Worm (Caenorhabditis elegans) whole organism, L2 larva: ENCODE results near the gene Y40H7A.11.

Source experiments
- C34F6.9 ChIP-seq: fragments of 150-350 bp; optimal IDR thresholded peaks from 2 replicates; lab custom pipeline; 2014; ENCODE audit warnings: missing biosample characterization, missing genetic modification characterization
- F13H6.1 ChIP-seq: sonication (generic microtip); optimal IDR thresholded peaks from 2 replicates; lab custom pipeline; 2016; ENCODE audit warnings: missing genetic modification characterization, missing compliant biosample characterization
- R02D3.7 ChIP-seq: fragments of 150-350 bp; optimal IDR thresholded peaks from 2 replicates; lab custom pipeline; 2014; ENCODE audit warnings: missing biosample characterization, missing genetic modification characterization
- ZK546.5 ChIP-seq: sonication (generic microtip); optimal IDR thresholded peaks from 2 replicates; lab custom pipeline; 2017; ENCODE audit warnings: missing biosample characterization, missing genetic modification characterization
- alr-1 ChIP-seq: fragments of 150-350 bp; optimal IDR thresholded peaks from 2 replicates; lab custom pipeline; 2014; ENCODE audit warnings: missing biosample characterization, missing genetic modification characterization
- aly-2 ChIP-seq: fragments of 150-350 bp; optimal IDR thresholded peaks from 2 replicates; lab custom pipeline; 2014; ENCODE audit warnings: missing biosample characterization, missing genetic modification characterization
- ama-1 ChIP-seq: fragments of 150-350 bp; optimal IDR thresholded peaks from 2 replicates; lab custom pipeline; 2018; ENCODE audit warnings: inconsistent platforms
- ceh-16 ChIP-seq: fragments of 150-350 bp; optimal IDR thresholded peaks from 2 replicates; lab custom pipeline; 2014; ENCODE audit warnings: missing biosample characterization, missing genetic modification characterization
- ceh-82 ChIP-seq: fragments of 150-350 bp; optimal IDR thresholded peaks from 2 replicates; lab custom pipeline; 2014; ENCODE audit warnings: missing biosample characterization, missing genetic modification characterization
- crh-2 ChIP-seq: sonication (generic microtip); optimal IDR thresholded peaks from 2 replicates; lab custom pipeline; 2017; ENCODE audit warnings: missing biosample characterization, missing genetic modification characterization
- elt-1 ChIP-seq: fragments of 150-350 bp; optimal IDR thresholded peaks from 2 replicates; lab custom pipeline; 2014; ENCODE audit warnings: missing biosample characterization, missing genetic modification characterization
- elt-3 ChIP-seq: sonication (generic microtip); optimal IDR thresholded peaks from 2 replicates; lab custom pipeline; 2017; ENCODE audit warnings: missing biosample characterization, missing genetic modification characterization
- fos-1 ChIP-seq: fragments of 150-350 bp; optimal IDR thresholded peaks from 2 replicates; lab custom pipeline; 2014; ENCODE audit warnings: missing biosample characterization, missing genetic modification characterization
- gmeb-1 ChIP-seq: fragments of 150-350 bp; optimal IDR thresholded peaks from 2 replicates; lab custom pipeline; 2014; ENCODE audit warnings: missing biosample characterization, missing genetic modification characterization
- lin-11 ChIP-seq: fragments of 150-350 bp; sonication (generic microtip); optimal IDR thresholded peaks from 2 replicates; lab custom pipeline; 2014; ENCODE audit warnings: missing biosample characterization, missing genetic modification characterization, inconsistent platforms, mixed read lengths
- lin-13 ChIP-seq: fragments of 150-350 bp; optimal IDR thresholded peaks from 2 replicates; lab custom pipeline; 2014; ENCODE audit warnings: missing biosample characterization, missing genetic modification reagents, missing genetic modification characterization
- lin-39 ChIP-seq: fragments of 150-350 bp; optimal IDR thresholded peaks from 2 replicates; lab custom pipeline; 2014; ENCODE audit warnings: missing biosample characterization, missing genetic modification reagents, missing genetic modification characterization
- mab-5 ChIP-seq: fragments of 150-350 bp; optimal IDR thresholded peaks from 2 replicates; lab custom pipeline; 2014; ENCODE audit warnings: missing biosample characterization, missing genetic modification characterization
- mdl-1 ChIP-seq, 2 experiments: fragments of 150-350 bp in 1 of 2; sonication (generic microtip) in 1 of 2; optimal IDR thresholded peaks; 2 replicates each; lab custom pipeline; 2017; ENCODE audit warnings: missing biosample characterization in 2 of 2, missing genetic modification characterization in 2 of 2
- nhr-11 ChIP-seq: fragments of 150-350 bp; optimal IDR thresholded peaks from 2 replicates; lab custom pipeline; 2014; ENCODE audit warnings: missing biosample characterization, missing genetic modification characterization
- nhr-12 ChIP-seq: fragments of 150-350 bp; optimal IDR thresholded peaks from 2 replicates; lab custom pipeline; 2014; ENCODE audit warnings: missing biosample characterization, missing genetic modification characterization
- nhr-129 ChIP-seq: fragments of 150-350 bp; optimal IDR thresholded peaks from 2 replicates; lab custom pipeline; 2014; ENCODE audit warnings: missing biosample characterization, missing genetic modification characterization
- nhr-21 ChIP-seq: fragments of 150-350 bp; optimal IDR thresholded peaks from 2 replicates; lab custom pipeline; 2014; ENCODE audit warnings: missing biosample characterization, missing genetic modification characterization
- nhr-23 ChIP-seq: fragments of 150-350 bp; optimal IDR thresholded peaks from 2 replicates; lab custom pipeline; 2014; ENCODE audit warnings: missing biosample characterization, missing genetic modification reagents, missing genetic modification characterization
- nhr-237 ChIP-seq: fragments of 150-350 bp; optimal IDR thresholded peaks from 2 replicates; lab custom pipeline; 2014; ENCODE audit warnings: missing biosample characterization, missing genetic modification characterization
- nhr-25 ChIP-seq: fragments of 150-350 bp; sonication (generic microtip); optimal IDR thresholded peaks from 3 replicates; lab custom pipeline; 2014; ENCODE audit warnings: missing biosample characterization, missing genetic modification characterization
- nhr-77 ChIP-seq: fragments of 150-350 bp; optimal IDR thresholded peaks from 2 replicates; lab custom pipeline; 2014; ENCODE audit warnings: missing biosample characterization, missing genetic modification characterization
- sem-4 ChIP-seq: fragments of 150-350 bp; optimal IDR thresholded peaks from 2 replicates; lab custom pipeline; 2014; ENCODE audit warnings: missing biosample characterization, missing genetic modification reagents, missing genetic modification characterization
- sma-3 ChIP-seq: sonication (generic microtip); optimal IDR thresholded peaks from 2 replicates; lab custom pipeline; 2016; ENCODE audit warnings: missing genetic modification reagents, missing genetic modification characterization, missing compliant biosample characterization
- sma-9 ChIP-seq, 2 experiments: fragments of 150-350 bp in 1 of 2; sonication (generic microtip) in 1 of 2; optimal IDR thresholded peaks; 2 replicates each; lab custom pipeline; 2014 to 2016; ENCODE audit warnings: missing genetic modification characterization in 2 of 2, mild to moderate bottlenecking in 1 of 2, missing biosample characterization in 1 of 2, missing compliant biosample characterization in 1 of 2, missing genetic modification reagents in 1 of 2, moderate library complexity in 1 of 2
- snpc-4 ChIP-seq: fragments of 150-350 bp; optimal IDR thresholded peaks from 2 replicates; lab custom pipeline; 2014; ENCODE audit warnings: missing biosample characterization, missing genetic modification characterization
- unc-39 ChIP-seq: fragments of 150-350 bp; optimal IDR thresholded peaks from 2 replicates; lab custom pipeline; 2014; ENCODE audit warnings: missing biosample characterization, missing genetic modification characterization
- unc-55 ChIP-seq: fragments of 150-350 bp; sonication (generic microtip); optimal IDR thresholded peaks from 3 replicates; lab custom pipeline; 2014; ENCODE audit warnings: missing biosample characterization, missing genetic modification reagents, missing genetic modification characterization
- zag-1 ChIP-seq: fragments of 150-350 bp; optimal IDR thresholded peaks from 2 replicates; lab custom pipeline; 2014; ENCODE audit warnings: missing biosample characterization, missing genetic modification characterization
- ztf-11 ChIP-seq: sonication (generic microtip); optimal IDR thresholded peaks from 2 replicates; lab custom pipeline; 2017; ENCODE audit warnings: missing biosample characterization, missing genetic modification characterization

Gene Y40H7A.11

DNA sequence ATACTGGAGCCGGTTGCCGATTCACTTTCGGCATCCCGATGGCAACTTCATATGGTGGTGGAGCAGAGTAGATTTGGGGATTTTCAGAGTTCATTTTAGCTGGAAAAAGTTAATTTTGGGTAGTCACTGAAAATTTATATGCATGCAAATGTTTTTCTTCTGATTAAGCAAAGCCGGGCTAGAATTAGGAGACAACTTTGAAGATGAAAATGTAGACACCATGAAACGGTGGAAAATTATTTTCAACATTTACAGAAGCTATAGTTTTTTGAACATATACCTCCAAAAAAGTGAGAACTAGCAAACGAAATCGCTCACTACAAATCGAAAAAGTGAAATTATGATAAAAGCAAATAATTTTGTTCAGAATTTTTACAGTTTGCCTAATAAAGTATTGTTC lies at the start of gene Y40H7A.11:
Y40H7A.11 (minus strand) TSS at position 101 of the 400 bp plus-strand sequence.
- TF ChIP-seq aly-2 = no peak
- no peak for TF ChIP-seq mab-5 (tag; lab: Kevin White, UChicago)
- TF ChIP-seq nhr-12 (tag; lab: Kevin White, UChicago) = no peak
- TF ChIP-seq nhr-77 (tag; lab: Kevin White, UChicago) = no peak
- TF ChIP-seq sem-4 (tag; lab: Kevin White, UChicago) = no peak

DNA sequence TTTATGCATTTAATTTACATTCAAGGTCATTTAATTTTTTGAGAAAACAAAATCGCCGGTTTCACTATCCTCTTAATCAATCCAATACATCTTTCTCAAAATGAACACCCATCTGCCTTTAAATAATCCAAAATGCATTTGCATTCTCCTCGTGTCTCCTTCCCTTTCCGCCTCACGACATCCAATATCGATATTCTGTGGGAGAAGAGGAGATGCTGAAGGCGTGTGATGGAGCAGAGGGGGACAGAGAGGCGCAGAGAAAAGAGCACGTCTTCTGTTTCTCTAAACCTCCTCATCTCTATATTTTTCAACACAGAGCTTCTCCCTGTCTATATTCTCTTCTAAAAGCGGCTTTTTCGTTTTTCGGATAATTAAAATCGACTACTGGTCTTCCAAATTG lies 39.4 kb upstream of the Y40H7A.11 start, which contains the start of gene Y73F8A.5:
Y73F8A.5 (plus strand) TSS at position 321 of the 400 bp plus-strand sequence.
- peak in 1 of 2 experiments; percentile 10 for TF ChIP-seq mdl-1 (tag; optimal IDR thresholded peaks at IDR 0.05; lab: Kevin White, UChicago)
- TF ChIP-seq elt-1 (tag; lab: Kevin White, UChicago) = no peak
- TF ChIP-seq F13H6.1 (tag; lab: Kevin White, UChicago) = peak; percentile 35
- TF ChIP-seq aly-2 = no peak
- peak; percentile 78 for TF ChIP-seq C34F6.9
- TF ChIP-seq unc-55 = peak; percentile 83

ce11 chrIV:15252157-15252556 lies 32.0 kb upstream of the Y40H7A.11 start, which contains the start of gene srj-42:
Gene srj-42 (minus strand): TSS chrIV:15252257.
- no peak for TF ChIP-seq crh-2 (tag; lab: Kevin White, UChicago)
- no peak for TF ChIP-seq lin-39 (tag; lab: Kevin White, UChicago)
- no peak for TF ChIP-seq elt-3 (tag; lab: Kevin White, UChicago)
- TF ChIP-seq nhr-23 (tag; lab: Kevin White, UChicago) = no peak
- no peak for TF ChIP-seq R02D3.7 (tag; lab: Kevin White, UChicago)
- TF ChIP-seq nhr-77 (tag; lab: Kevin White, UChicago) = no peak
- TF ChIP-seq ama-1 (lab: Kevin White, UChicago) = no peak
- TF ChIP-seq ztf-11 (tag; lab: Kevin White, UChicago) = no peak
- TF ChIP-seq sma-9 (GFP tag; optimal IDR thresholded peaks at IDR 0.05; lab: Kevin White, UChicago) = no peak
- TF ChIP-seq sma-9 (tag; optimal IDR thresholded peaks at IDR 0.05; lab: Kevin White, UChicago) = no peak
- no peak for TF ChIP-seq nhr-11 (tag; lab: Kevin White, UChicago)
- TF ChIP-seq gmeb-1 (tag; lab: Kevin White, UChicago) = no peak
- TF ChIP-seq nhr-129 = no peak

DNA sequence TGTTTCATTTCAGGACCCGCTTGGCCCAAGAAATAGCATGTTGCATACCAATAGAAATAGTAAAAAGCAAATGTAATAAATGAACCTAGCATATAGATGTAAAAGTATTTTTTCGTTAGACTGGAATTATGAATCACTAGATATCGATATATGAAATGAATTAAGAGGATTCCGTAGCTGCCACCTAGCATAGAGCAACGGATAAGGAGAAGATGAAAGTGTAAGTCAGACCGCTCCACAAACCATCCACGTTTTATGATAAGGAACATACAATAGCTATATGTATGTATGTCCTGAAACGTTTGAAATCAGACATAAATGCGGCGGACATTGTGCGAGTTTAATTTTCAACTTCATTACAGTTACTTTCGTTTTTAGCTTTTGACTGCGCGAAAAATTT lies 30.9 kb upstream of the Y40H7A.11 start:
- TF ChIP-seq lin-13 (GFP tag; lab: Kevin White, UChicago) (no peak), ZK546.5 (tag; lab: Kevin White, UChicago) (no peak), nhr-25 (tag; lab: Kevin White, UChicago) (no peak), alr-1 (tag; lab: Kevin White, UChicago) (no peak), fos-1 (tag; lab: Kevin White, UChicago) (no peak), crh-2 (tag; lab: Kevin White, UChicago) (no peak), unc-39 (tag; lab: Kevin White, UChicago) (no peak), sma-3 (GFP tag; lab: Kevin White, UChicago) (no peak), mdl-1 (tag; optimal IDR thresholded peaks at IDR 0.05; lab: Kevin White, UChicago) (no peak), lin-11 (tag; lab: Kevin White, UChicago) (no peak)

DNA sequence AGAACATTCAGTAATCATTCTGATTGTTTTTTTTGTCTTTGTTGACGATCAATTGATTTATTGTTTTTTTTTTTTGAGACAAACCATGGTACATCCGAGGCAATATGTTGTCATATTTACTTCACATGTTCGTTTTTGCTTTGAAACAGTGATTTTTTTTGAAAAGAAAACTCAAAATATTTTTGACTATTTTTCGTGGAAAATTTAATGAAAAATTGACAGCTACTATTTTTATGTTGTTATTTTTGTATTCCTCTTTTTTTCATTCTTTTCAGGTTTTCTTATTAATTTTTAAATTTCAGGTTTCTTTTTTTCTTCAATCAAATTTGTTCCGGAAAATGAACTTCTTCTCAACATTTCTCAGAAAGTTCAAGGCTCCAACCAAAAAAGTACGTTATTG lies 25.5 kb upstream of the Y40H7A.11 start, which contains the start of gene Y73F8A.36:
Y73F8A.36 (plus strand) TSS at position 301 of the 400 bp plus-strand sequence.
- TF ChIP-seq ceh-82 (tag; lab: Kevin White, UChicago) = no peak
- TF ChIP-seq nhr-21 = no peak
- TF ChIP-seq nhr-237 (tag; lab: Kevin White, UChicago) = no peak
- TF ChIP-seq lin-39 (tag; lab: Kevin White, UChicago) = no peak
- TF ChIP-seq unc-39 (tag; lab: Kevin White, UChicago) = no peak
- TF ChIP-seq nhr-11 (tag; lab: Kevin White, UChicago) = no peak
- no peak for TF ChIP-seq nhr-12 (tag; lab: Kevin White, UChicago)
- no peak for TF ChIP-seq fos-1 (tag; lab: Kevin White, UChicago)
- no peak for TF ChIP-seq zag-1 (tag; lab: Kevin White, UChicago)
- no peak for TF ChIP-seq aly-2
- no peak for TF ChIP-seq mdl-1 (tag; optimal IDR thresholded peaks at IDR 0.05; lab: Kevin White, UChicago)
- TF ChIP-seq ceh-16 = no peak
- no peak for TF ChIP-seq snpc-4 (tag; lab: Kevin White, UChicago)
- no peak for TF ChIP-seq ama-1 (lab: Kevin White, UChicago)
- TF ChIP-seq crh-2 (tag; lab: Kevin White, UChicago) = no peak
- no peak for TF ChIP-seq R02D3.7 (tag; lab: Kevin White, UChicago)
- no peak for TF ChIP-seq alr-1 (tag; lab: Kevin White, UChicago)
